Worm (Caenorhabditis elegans) whole organism, midembryonic: ENCODE results near the gene sdz-5.
A peak's percentile ranks its signal among the peaks of the same experiment; 100 is the strongest.

Source experiments
- T22C8.4 ChIP-seq: fragments of 200-800 bp; sonication (Bioruptor generic); IDR thresholded peaks from 2 replicates; pipeline ENCODE4 v1.3.6; 2022; ENCODE audit warnings: missing genetic modification characterization, missing compliant biosample characterization
- cog-1 ChIP-seq: sonication (generic microtip); optimal IDR thresholded peaks from 2 replicates; lab custom pipeline; 2016; ENCODE audit warnings: missing genetic modification characterization, missing compliant biosample characterization
- flt-1 ChIP-seq: fragments of 200-800 bp; sonication (Bioruptor generic); IDR thresholded peaks from 2 replicates; pipeline ENCODE4 v1.3.6; 2022; ENCODE audit warnings: missing genetic modification characterization, missing compliant biosample characterization
- klf-2 ChIP-seq: fragments of 200-800 bp; sonication (Bioruptor generic); conservative IDR thresholded peaks from 2 replicates; pipeline ENCODE4 v1.3.6; 2022; ENCODE audit warnings: missing genetic modification reagents, missing genetic modification characterization, missing compliant biosample characterization
- ref-1 ChIP-seq: fragments of 200-800 bp; sonication (Bioruptor generic); conservative IDR thresholded peaks from 2 replicates; pipeline ENCODE4 v1.3.6; 2022; ENCODE audit warnings: missing genetic modification reagents, missing genetic modification characterization, missing compliant biosample characterization
- ztf-23 ChIP-seq: fragments of 200-800 bp; sonication (Bioruptor generic); IDR thresholded peaks from 2 replicates; pipeline ENCODE4 v1.3.6; 2022; ENCODE audit warnings: missing genetic modification reagents, missing genetic modification characterization, missing compliant biosample characterization

DNA sequence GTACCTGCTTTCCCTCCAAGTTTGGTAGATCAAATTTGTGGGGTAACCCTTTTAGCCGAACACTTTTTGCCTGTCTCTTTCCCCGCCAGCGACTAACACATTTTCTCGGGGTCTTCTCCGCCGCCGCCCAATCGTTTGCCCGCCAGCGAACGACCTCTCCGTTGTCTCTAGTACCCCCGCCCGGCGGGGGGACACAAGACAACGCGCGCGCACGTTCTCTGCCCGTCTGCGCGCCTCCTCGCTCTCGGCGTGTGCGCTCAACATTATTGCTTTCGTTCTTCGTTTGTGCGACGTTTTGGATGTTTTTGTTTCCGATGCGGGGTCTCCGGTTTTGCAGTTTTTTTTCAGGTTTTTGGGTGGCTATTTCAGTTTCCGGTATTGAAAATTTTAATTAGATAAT, 47.0 kb downstream of the sdz-5 start:
- TF ChIP-seq T22C8.4 (GFP tag; lab: Robert Waterston, UW): no peak
- no peak for TF ChIP-seq cog-1 (tag; lab: Kevin White, UChicago)
- peak; percentile 55; the same call in 1 of the 2 replicates for TF ChIP-seq flt-1
- TF ChIP-seq ztf-23: 0 out of 2 replicates have a peak, but pooled peaks have one; percentile 52
- no peak for TF ChIP-seq klf-2
- no peak for TF ChIP-seq ref-1
